Worm (Caenorhabditis elegans) whole organism, young adult: ENCODE data around the gene acr-25.

Experiments used
- F37B4.10 ChIP-seq: fragments of 200-800 bp; sonication (Bioruptor generic); IDR thresholded peaks from 2 replicates; pipeline ENCODE4 v1.3.6; 2022; ENCODE audit warnings: missing genetic modification characterization, missing compliant biosample characterization
- K11D2.4 ChIP-seq: fragments of 200-800 bp; sonication (Bioruptor generic); IDR thresholded peaks from 2 replicates; pipeline ENCODE4 v1.3.6; 2022; ENCODE audit warnings: missing genetic modification reagents, missing genetic modification characterization, missing compliant biosample characterization
- cebp-1 ChIP-seq, 2 experiments: fragments of 200-800 bp in 1 of 2; sonication (Bioruptor generic) in 1 of 2; sonication (generic microtip) in 1 of 2; IDR thresholded peaks in 1 of 2; optimal IDR thresholded peaks in 1 of 2; 2 replicates each; pipeline versions ENCODE4 v1.3.6 to Lab custom; 2017 to 2022; ENCODE audit warnings: missing compliant biosample characterization in 2 of 2, missing genetic modification characterization in 2 of 2, mild to moderate bottlenecking in 1 of 2, missing genetic modification reagents in 1 of 2, moderate library complexity in 1 of 2
- ceh-79 ChIP-seq: sonication (generic microtip); optimal IDR thresholded peaks from 2 replicates; lab custom pipeline; 2017; ENCODE audit warnings: mild to moderate bottlenecking, missing genetic modification characterization, missing compliant biosample characterization
- hmg-20 ChIP-seq: fragments of 200-800 bp; sonication (Bioruptor generic); IDR thresholded peaks from 2 replicates; pipeline ENCODE4 v1.3.6; 2022; ENCODE audit warnings: missing genetic modification reagents, missing genetic modification characterization, missing compliant biosample characterization
- pbrm-1 ChIP-seq: fragments of 200-800 bp; sonication (Bioruptor generic); IDR thresholded peaks from 2 replicates; pipeline ENCODE4 v1.3.6; 2022; ENCODE audit warnings: missing genetic modification reagents, missing genetic modification characterization, missing compliant biosample characterization
- pha-4 ChIP-seq: fragments of 150-350 bp; sonication (generic microtip); optimal IDR thresholded peaks from 2 replicates; lab custom pipeline; 2014; ENCODE audit warnings: missing biosample characterization, missing genetic modification reagents, missing genetic modification characterization
- snpc-1.3 ChIP-seq: sonication (generic microtip); optimal IDR thresholded peaks from 2 replicates; lab custom pipeline; 2017; ENCODE audit warnings: missing genetic modification characterization, mild to moderate bottlenecking, missing compliant biosample characterization, antibody characterized with exemption, moderate library complexity, missing genotype, missing genetic modification reagents; ENCODE audit not compliant: insufficient read depth
- unc-130 ChIP-seq: sonication (generic microtip); optimal IDR thresholded peaks from 2 replicates; lab custom pipeline; 2016; ENCODE audit warnings: missing genetic modification reagents, missing genetic modification characterization, missing compliant biosample characterization
- unc-62 ChIP-seq: fragments of 150-350 bp; optimal IDR thresholded peaks from 2 replicates; lab custom pipeline; 2014; ENCODE audit warnings: missing biosample characterization, missing genetic modification reagents, missing genetic modification characterization
- ztf-25 ChIP-seq: fragments of 200-800 bp; sonication (Bioruptor generic); IDR thresholded peaks from 2 replicates; pipeline ENCODE4 v1.3.6; 2022; ENCODE audit warnings: missing genetic modification reagents, missing genetic modification characterization, missing compliant biosample characterization
- ztf-28 ChIP-seq: fragments of 200-800 bp; sonication (Bioruptor generic); IDR thresholded peaks from 2 replicates; pipeline ENCODE4 v1.3.6; 2022; ENCODE audit warnings: missing genetic modification reagents, missing genetic modification characterization, missing compliant biosample characterization

- TF ChIP-seq pbrm-1 (GFP tag; lab: Robert Waterston, UW) (no peak), K11D2.4 (GFP tag; lab: Robert Waterston, UW) (no peak), unc-62 (GFP tag; lab: Kevin White, UChicago) (no peak), pha-4 (no peak), ceh-79 (tag; lab: Kevin White, UChicago) (no peak), unc-130 (no peak), ztf-28 (GFP tag; lab: Robert Waterston, UW) (no peak), cebp-1 (GFP tag; IDR thresholded peaks at IDR 0.05; lab: Robert Waterston, UW) (no peak), cebp-1 (tag; optimal IDR thresholded peaks at IDR 0.05; lab: Kevin White, UChicago) (no peak), snpc-1.3 (no peak), hmg-20 (GFP tag; lab: Robert Waterston, UW) (no peak), F37B4.10 (GFP tag; lab: Robert Waterston, UW) (no peak), ztf-25 (GFP tag; lab: Robert Waterston, UW) (no peak)
These were observed at the start of gene acr-25 for ce11 chrIV:6464005-6464404.
